Worm (Caenorhabditis elegans): ENCODE data around the gene fbxa-7.

DNA sequence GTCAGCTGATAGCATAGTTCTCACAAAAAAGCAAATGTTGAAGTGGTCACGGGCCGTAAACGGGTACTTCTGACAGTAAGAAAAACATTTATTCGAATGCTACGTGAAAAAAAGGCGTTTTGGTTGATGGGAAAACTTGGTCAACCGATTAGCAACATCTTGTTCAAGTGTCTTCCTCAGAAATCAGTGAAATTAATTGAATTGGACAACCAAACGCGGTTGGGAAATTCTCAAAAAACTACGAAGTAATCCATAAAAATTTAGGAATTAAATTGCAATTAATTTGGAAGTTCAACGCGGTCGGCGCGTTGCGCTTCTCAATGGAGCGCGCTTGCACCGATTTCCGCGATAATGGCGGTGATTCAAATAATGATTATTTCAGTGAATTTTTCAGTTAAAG, 8.1 kb upstream of the fbxa-7 start:
- TF ChIP-seq unc-130 (GFP tag; optimal IDR thresholded peaks at IDR 0.05), result no peak
- no peak for TF ChIP-seq T26A8.4 (GFP tag; IDR thresholded peaks at IDR 0.05)
- no peak for TF ChIP-seq ceh-20 (GFP tag; IDR thresholded peaks at IDR 0.05)
- TF ChIP-seq daf-8 (GFP tag; IDR thresholded peaks at IDR 0.05), result no peak
- TF ChIP-seq egl-27 (tag; optimal IDR thresholded peaks at IDR 0.05), result no peak

Measured in whole organism, L4 larva.